Worm (Caenorhabditis elegans) whole organism, L3 larva: Measurements from ENCODE around the gene C49F8.14.

ENCODE experiments used
- ZK546.5 ChIP-seq: sonication (generic microtip); optimal IDR thresholded peaks from 2 replicates; lab custom pipeline; 2017; ENCODE audit warnings: missing biosample characterization, missing genetic modification characterization
- aly-2 ChIP-seq: fragments of 150-350 bp; optimal IDR thresholded peaks from 2 replicates; lab custom pipeline; 2014; ENCODE audit warnings: missing biosample characterization, missing genetic modification characterization
- ama-1 ChIP-seq: fragments of 150-350 bp; optimal IDR thresholded peaks from 2 replicates; lab custom pipeline; 2018
- ceh-28 ChIP-seq: fragments of 150-350 bp; optimal IDR thresholded peaks from 2 replicates; lab custom pipeline; 2014; ENCODE audit warnings: missing biosample characterization, missing genetic modification reagents, missing genetic modification characterization
- ceh-9 ChIP-seq: sonication (generic microtip); optimal IDR thresholded peaks from 2 replicates; lab custom pipeline; 2018; ENCODE audit warnings: missing biosample characterization, missing genetic modification characterization
- daf-12 ChIP-seq: fragments of 150-350 bp; optimal IDR thresholded peaks from 2 replicates; lab custom pipeline; 2014; ENCODE audit warnings: missing biosample characterization, missing genetic modification reagents, missing genetic modification characterization
- egl-27 ChIP-seq: sonication (generic microtip); optimal IDR thresholded peaks from 4 replicates; lab custom pipeline; 2017; ENCODE audit warnings: missing biosample characterization, missing genetic modification reagents, missing genetic modification characterization
- egl-5 ChIP-seq: fragments of 150-350 bp; optimal IDR thresholded peaks from 2 replicates; lab custom pipeline; 2017; ENCODE audit warnings: missing biosample characterization, missing genetic modification reagents, missing genetic modification characterization, inconsistent platforms
- elt-2 ChIP-seq: sonication (generic microtip); optimal IDR thresholded peaks from 2 replicates; lab custom pipeline; 2016; ENCODE audit warnings: missing genetic modification reagents, mild to moderate bottlenecking, missing genetic modification characterization, missing compliant biosample characterization
- elt-3 ChIP-seq, 3 experiments: fragments of 150-350 bp in 1 of 3; sonication (generic microtip) in 2 of 3; optimal IDR thresholded peaks; 2 replicates in 2 of 3; 4 replicates in 1 of 3; lab custom pipeline; 2014 to 2017; ENCODE audit warnings: missing biosample characterization in 3 of 3, missing genetic modification characterization in 3 of 3
- eor-1 ChIP-seq, 2 experiments: fragments of 150-350 bp; optimal IDR thresholded peaks; 2 replicates each; lab custom pipeline; 2014 to 2018; ENCODE audit warnings: missing biosample characterization in 2 of 2, missing genetic modification characterization in 2 of 2
- fkh-2 ChIP-seq: fragments of 150-350 bp; optimal IDR thresholded peaks from 2 replicates; lab custom pipeline; 2014; ENCODE audit warnings: missing biosample characterization, missing genetic modification reagents, missing genetic modification characterization
- fos-1 ChIP-seq: fragments of 150-350 bp; optimal IDR thresholded peaks from 2 replicates; lab custom pipeline; 2014; ENCODE audit warnings: missing biosample characterization, missing genetic modification characterization
- hmg-11 ChIP-seq: sonication (generic microtip); optimal IDR thresholded peaks from 2 replicates; lab custom pipeline; 2016; ENCODE audit warnings: missing genetic modification characterization, missing compliant biosample characterization
- jun-1 ChIP-seq: fragments of 150-350 bp; optimal IDR thresholded peaks from 2 replicates; lab custom pipeline; 2014; ENCODE audit warnings: missing biosample characterization, missing genetic modification reagents, missing genetic modification characterization
- lin-39 ChIP-seq: fragments of 150-350 bp; optimal IDR thresholded peaks from 2 replicates; lab custom pipeline; 2018; ENCODE audit warnings: missing biosample characterization, missing genetic modification reagents, missing genetic modification characterization
- lsy-12 ChIP-seq: sonication (generic microtip); optimal IDR thresholded peaks from 2 replicates; lab custom pipeline; 2016; ENCODE audit warnings: mild to moderate bottlenecking, missing genetic modification characterization, missing compliant biosample characterization
- mdl-1 ChIP-seq: fragments of 150-350 bp; optimal IDR thresholded peaks from 2 replicates; lab custom pipeline; 2014; ENCODE audit warnings: missing biosample characterization, missing genetic modification characterization
- mml-1 ChIP-seq: fragments of 150-350 bp; sonication (generic microtip); optimal IDR thresholded peaks from 3 replicates; lab custom pipeline; 2014; ENCODE audit warnings: missing biosample characterization, missing genetic modification characterization
- nfya-1 ChIP-seq: sonication (generic microtip); optimal IDR thresholded peaks from 2 replicates; lab custom pipeline; 2017; ENCODE audit warnings: missing genetic modification characterization, mild to moderate bottlenecking, missing compliant biosample characterization, antibody characterized with exemption, moderate library complexity; ENCODE audit not compliant: insufficient read depth
- nhr-11 ChIP-seq: fragments of 150-350 bp; optimal IDR thresholded peaks from 2 replicates; lab custom pipeline; 2014; ENCODE audit warnings: missing biosample characterization, missing genetic modification characterization
- nhr-12 ChIP-seq: fragments of 150-350 bp; optimal IDR thresholded peaks from 2 replicates; lab custom pipeline; 2014; ENCODE audit warnings: missing biosample characterization, missing genetic modification characterization
- nhr-23 ChIP-seq: fragments of 150-350 bp; optimal IDR thresholded peaks from 2 replicates; lab custom pipeline; 2014; ENCODE audit warnings: missing biosample characterization, missing genetic modification reagents, missing genetic modification characterization
- nhr-237 ChIP-seq: fragments of 150-350 bp; optimal IDR thresholded peaks from 2 replicates; lab custom pipeline; 2014; ENCODE audit warnings: missing biosample characterization, missing genetic modification characterization
- nhr-25 ChIP-seq: sonication (generic microtip); optimal IDR thresholded peaks from 2 replicates; lab custom pipeline; 2017; ENCODE audit warnings: missing biosample characterization, missing genetic modification characterization
- nhr-28 ChIP-seq: fragments of 150-350 bp; optimal IDR thresholded peaks from 2 replicates; lab custom pipeline; 2014; ENCODE audit warnings: missing biosample characterization, missing genetic modification characterization
- nhr-43 ChIP-seq: sonication (generic microtip); optimal IDR thresholded peaks from 2 replicates; lab custom pipeline; 2016; ENCODE audit warnings: mild to moderate bottlenecking, missing genetic modification characterization, missing compliant biosample characterization; ENCODE audit not compliant: poor library complexity, severe bottlenecking
- nhr-67 ChIP-seq: fragments of 150-350 bp; optimal IDR thresholded peaks from 2 replicates; lab custom pipeline; 2014; ENCODE audit warnings: missing biosample characterization, missing genetic modification characterization
- nhr-76 ChIP-seq: fragments of 150-350 bp; sonication (generic microtip); optimal IDR thresholded peaks from 5 replicates; lab custom pipeline; 2014; ENCODE audit warnings: missing biosample characterization, missing genetic modification characterization
- nhr-77 ChIP-seq: fragments of 150-350 bp; optimal IDR thresholded peaks from 2 replicates; lab custom pipeline; 2014; ENCODE audit warnings: missing biosample characterization, missing genetic modification characterization
- pha-4 ChIP-seq: fragments of 150-350 bp; optimal IDR thresholded peaks from 2 replicates; lab custom pipeline; 2014; ENCODE audit warnings: missing biosample characterization, missing genetic modification reagents, missing genetic modification characterization
- pqm-1 ChIP-seq: fragments of 150-350 bp; optimal IDR thresholded peaks from 2 replicates; lab custom pipeline; 2017; ENCODE audit warnings: missing biosample characterization, missing genetic modification characterization, inconsistent platforms
- sea-2 ChIP-seq: fragments of 150-350 bp; sonication (generic microtip); optimal IDR thresholded peaks from 4 replicates; lab custom pipeline; 2014; ENCODE audit warnings: missing biosample characterization, missing genetic modification reagents, missing genetic modification characterization
- skn-1 ChIP-seq: fragments of 150-350 bp; optimal IDR thresholded peaks from 2 replicates; lab custom pipeline; 2014; ENCODE audit warnings: missing biosample characterization, missing genetic modification characterization
- tbx-2 ChIP-seq: sonication (generic microtip); optimal IDR thresholded peaks from 2 replicates; lab custom pipeline; 2016; ENCODE audit warnings: mild to moderate bottlenecking, missing genetic modification characterization, missing compliant biosample characterization
- unc-39 ChIP-seq: sonication (generic microtip); optimal IDR thresholded peaks from 4 replicates; lab custom pipeline; 2017; ENCODE audit warnings: missing biosample characterization, missing genetic modification characterization
- unc-62 ChIP-seq: fragments of 150-350 bp; sonication (generic microtip); optimal IDR thresholded peaks from 4 replicates; lab custom pipeline; 2014; ENCODE audit warnings: missing biosample characterization, missing genetic modification reagents, missing genetic modification characterization
- ztf-11 ChIP-seq: fragments of 150-350 bp; optimal IDR thresholded peaks from 2 replicates; lab custom pipeline; 2014; ENCODE audit warnings: missing biosample characterization, missing genetic modification characterization
- ztf-4 ChIP-seq: fragments of 150-350 bp; optimal IDR thresholded peaks from 2 replicates; lab custom pipeline; 2014; ENCODE audit warnings: missing biosample characterization, missing genetic modification characterization

The C49F8.14 gene

DNA sequence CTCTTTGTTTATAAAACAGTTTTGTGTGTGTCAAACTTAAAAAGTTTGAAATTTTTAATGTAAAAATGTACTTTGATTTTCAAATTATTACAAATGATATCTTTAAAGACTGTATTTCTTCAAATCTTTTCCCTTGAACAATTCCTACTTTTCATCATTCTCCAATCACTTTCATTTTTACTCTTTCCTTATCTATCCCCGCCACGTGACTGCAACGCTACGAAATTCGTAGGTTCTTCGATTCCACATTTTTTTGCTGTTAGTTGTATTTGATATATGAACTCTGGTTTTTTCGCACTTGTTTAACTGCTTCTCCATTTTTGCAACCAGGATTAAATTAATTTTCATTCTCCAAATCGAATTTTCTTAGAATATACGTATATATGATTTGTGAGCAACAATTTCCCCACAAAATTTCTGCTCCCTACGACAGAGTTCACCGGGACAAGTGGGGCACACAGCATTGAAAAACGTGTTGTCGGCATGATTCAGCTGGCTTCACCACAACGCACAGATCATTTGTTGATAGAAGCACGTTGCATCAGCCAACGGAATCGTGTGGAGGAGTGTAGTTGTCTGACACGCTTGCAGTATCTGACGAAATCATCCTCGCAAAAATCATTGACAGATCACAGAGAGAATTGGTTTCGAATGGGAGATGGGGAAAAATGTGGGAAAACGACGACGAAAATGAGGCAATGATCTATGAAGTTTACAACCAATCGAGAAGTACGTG is 21.9 kb downstream of the C49F8.14 start (continued):
- TF ChIP-seq skn-1 (tag; lab: Kevin White, UChicago) (no peak), pqm-1 (no peak), hmg-11 (no peak), lin-39 (tag; lab: Kevin White, UChicago) (no peak), daf-12 (tag; lab: Kevin White, UChicago) (no peak), aly-2 (tag; lab: Kevin White, UChicago) (no peak), ztf-11 (tag; lab: Kevin White, UChicago) (no peak), jun-1 (tag; lab: Kevin White, UChicago) (peak; percentile 20)

DNA sequence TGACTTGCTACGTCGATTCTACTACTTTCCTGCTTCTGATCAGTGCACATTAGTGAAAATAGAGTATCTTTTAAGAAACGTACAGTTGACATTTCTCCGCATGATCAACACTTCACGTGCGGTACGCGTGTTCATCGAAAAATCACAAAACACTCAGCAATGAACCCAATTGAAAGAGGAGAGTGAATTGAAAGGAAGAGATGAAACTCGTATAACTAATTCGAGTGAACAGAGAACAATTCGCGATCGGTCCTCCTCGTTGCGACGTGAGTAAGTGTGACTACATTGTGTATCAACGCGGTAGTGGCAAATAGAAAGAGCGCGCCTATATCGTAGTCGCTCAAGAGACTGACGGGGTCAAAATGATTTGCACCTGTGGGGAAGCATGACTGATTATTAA is 23.2 kb downstream of the C49F8.14 start:
- TF ChIP-seq fos-1 (tag; lab: Kevin White, UChicago) (peak; percentile 40), jun-1 (tag; lab: Kevin White, UChicago) (peak; percentile 93), nhr-76 (tag; lab: Kevin White, UChicago) (peak; percentile 49), egl-27 (tag; lab: Kevin White, UChicago) (peak; percentile 13), nhr-11 (tag; lab: Kevin White, UChicago) (peak; percentile 52), mdl-1 (tag; lab: Kevin White, UChicago) (peak; percentile 33), ztf-4 (tag; lab: Kevin White, UChicago) (no peak), fkh-2 (tag; lab: Kevin White, UChicago) (no peak), egl-5 (tag; lab: Kevin White, UChicago) (peak; percentile 43), nhr-25 (peak; percentile 82), elt-3 (tag; optimal IDR thresholded peaks at IDR 0.05; lab: Kevin White, UChicago) (peak in 1 of 3 experiments; percentile 26), nhr-43 (tag; lab: Kevin White, UChicago) (peak; percentile 96), nhr-12 (tag; lab: Kevin White, UChicago) (no peak), ceh-28 (tag; lab: Kevin White, UChicago) (peak; percentile 6), lin-39 (tag; lab: Kevin White, UChicago) (peak; percentile 43), pha-4 (peak; percentile 75), eor-1 (tag; optimal IDR thresholded peaks at IDR 0.05; lab: Kevin White, UChicago) (no peak), nhr-77 (tag; lab: Kevin White, UChicago) (no peak), ama-1 (peak; percentile 32), elt-2 (tag; lab: Kevin White, UChicago) (peak; percentile 82), tbx-2 (tag; lab: Kevin White, UChicago) (peak; percentile 44), nhr-67 (tag; lab: Kevin White, UChicago) (no peak), pqm-1 (peak; percentile 84), sea-2 (GFP tag; lab: Kevin White, UChicago) (no peak), nfya-1 (tag; lab: Kevin White, UChicago) (peak; percentile 39), lsy-12 (tag; lab: Kevin White, UChicago) (peak; percentile 67), mml-1 (tag; lab: Kevin White, UChicago) (peak; percentile 85), unc-62 (GFP tag; lab: Kevin White, UChicago) (no peak), nhr-23 (tag; lab: Kevin White, UChicago) (peak; percentile 89), unc-39 (tag; lab: Kevin White, UChicago) (no peak), ceh-9 (tag; lab: Kevin White, UChicago) (no peak), ZK546.5 (tag; lab: Kevin White, UChicago) (no peak)

DNA sequence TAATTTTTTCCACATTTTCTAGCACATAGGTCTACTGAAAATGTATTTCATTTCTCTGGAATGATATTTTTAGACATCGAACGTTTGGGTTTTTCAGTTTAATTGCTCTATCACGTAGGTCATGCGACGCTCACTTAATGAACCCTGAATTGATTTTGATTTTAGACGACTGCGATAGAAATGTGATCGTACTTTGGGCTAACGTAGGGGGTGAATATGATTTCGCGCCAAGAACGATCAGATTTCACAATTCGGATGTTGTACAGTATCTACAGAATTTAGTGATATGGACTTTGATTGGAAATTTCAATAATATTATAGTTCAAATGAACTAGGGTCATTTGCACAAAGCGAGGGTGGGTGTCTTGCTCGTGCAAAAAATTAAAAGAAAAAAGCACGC is 24.6 kb downstream of the C49F8.14 start:
- peak; percentile 42 for TF ChIP-seq pqm-1
- TF ChIP-seq nhr-43 (tag; lab: Kevin White, UChicago), result peak; percentile 7
- TF ChIP-seq elt-2 (tag; lab: Kevin White, UChicago), result peak; percentile 13
- no peak for TF ChIP-seq egl-5 (tag; lab: Kevin White, UChicago)
- TF ChIP-seq fkh-2 (tag; lab: Kevin White, UChicago), result no peak
- no peak for TF ChIP-seq nfya-1 (tag; lab: Kevin White, UChicago)
- TF ChIP-seq ztf-11 (tag; lab: Kevin White, UChicago), result no peak
- TF ChIP-seq nhr-28 (tag; lab: Kevin White, UChicago), result no peak
- no peak for TF ChIP-seq daf-12 (tag; lab: Kevin White, UChicago)
- TF ChIP-seq ceh-28 (tag; lab: Kevin White, UChicago), result no peak
- no peak for TF ChIP-seq nhr-237 (tag; lab: Kevin White, UChicago)
- no peak for TF ChIP-seq ama-1
- no peak for TF ChIP-seq nhr-67 (tag; lab: Kevin White, UChicago)
- no peak for TF ChIP-seq nhr-77 (tag; lab: Kevin White, UChicago)
- TF ChIP-seq nhr-25, result no peak
- no peak for TF ChIP-seq aly-2 (tag; lab: Kevin White, UChicago)
- TF ChIP-seq hmg-11, result no peak
- peak; percentile 7 for TF ChIP-seq pha-4
- no peak for TF ChIP-seq tbx-2 (tag; lab: Kevin White, UChicago)
- no peak for TF ChIP-seq egl-27 (tag; lab: Kevin White, UChicago)
- no peak for TF ChIP-seq skn-1 (tag; lab: Kevin White, UChicago)
- TF ChIP-seq lin-39 (tag; lab: Kevin White, UChicago), result no peak
